Worm (Caenorhabditis elegans) whole organism, midembryonic: ENCODE data around the gene Y46H3C.5.

Experiments
- T22C8.4 ChIP-seq: fragments of 200-800 bp; sonication (Bioruptor generic); IDR thresholded peaks from 2 replicates; pipeline ENCODE4 v1.3.6; 2022; ENCODE audit warnings: missing genetic modification characterization, missing compliant biosample characterization
- cog-1 ChIP-seq: sonication (generic microtip); optimal IDR thresholded peaks from 2 replicates; lab custom pipeline; 2016; ENCODE audit warnings: missing genetic modification characterization, missing compliant biosample characterization
- flt-1 ChIP-seq: fragments of 200-800 bp; sonication (Bioruptor generic); IDR thresholded peaks from 2 replicates; pipeline ENCODE4 v1.3.6; 2022; ENCODE audit warnings: missing genetic modification characterization, missing compliant biosample characterization
- klf-2 ChIP-seq: fragments of 200-800 bp; sonication (Bioruptor generic); conservative IDR thresholded peaks from 2 replicates; pipeline ENCODE4 v1.3.6; 2022; ENCODE audit warnings: missing genetic modification reagents, missing genetic modification characterization, missing compliant biosample characterization
- med-1 ChIP-seq: sonication (generic microtip); optimal IDR thresholded peaks from 2 replicates; lab custom pipeline; 2017; ENCODE audit warnings: missing genetic modification characterization, mild to moderate bottlenecking, missing compliant biosample characterization, antibody characterized with exemption, missing genetic modification reagents; ENCODE audit not compliant: insufficient read depth
- ref-1 ChIP-seq: fragments of 200-800 bp; sonication (Bioruptor generic); conservative IDR thresholded peaks from 2 replicates; pipeline ENCODE4 v1.3.6; 2022; ENCODE audit warnings: missing genetic modification reagents, missing genetic modification characterization, missing compliant biosample characterization
- tab-1 ChIP-seq: fragments of 200-800 bp; sonication (Bioruptor generic); IDR thresholded peaks from 2 replicates; pipeline ENCODE4 v1.3.6; 2022; ENCODE audit warnings: missing genetic modification characterization, missing compliant biosample characterization
- ztf-23 ChIP-seq: fragments of 200-800 bp; sonication (Bioruptor generic); IDR thresholded peaks from 2 replicates; pipeline ENCODE4 v1.3.6; 2022; ENCODE audit warnings: missing genetic modification reagents, missing genetic modification characterization, missing compliant biosample characterization
- ztf-29 ChIP-seq: fragments of 200-800 bp; sonication (Bioruptor generic); IDR thresholded peaks from 2 replicates; pipeline ENCODE4 v1.3.6; 2022; ENCODE audit warnings: missing genetic modification reagents, missing genetic modification characterization, missing compliant biosample characterization

Y46H3C.5 gene

DNA sequence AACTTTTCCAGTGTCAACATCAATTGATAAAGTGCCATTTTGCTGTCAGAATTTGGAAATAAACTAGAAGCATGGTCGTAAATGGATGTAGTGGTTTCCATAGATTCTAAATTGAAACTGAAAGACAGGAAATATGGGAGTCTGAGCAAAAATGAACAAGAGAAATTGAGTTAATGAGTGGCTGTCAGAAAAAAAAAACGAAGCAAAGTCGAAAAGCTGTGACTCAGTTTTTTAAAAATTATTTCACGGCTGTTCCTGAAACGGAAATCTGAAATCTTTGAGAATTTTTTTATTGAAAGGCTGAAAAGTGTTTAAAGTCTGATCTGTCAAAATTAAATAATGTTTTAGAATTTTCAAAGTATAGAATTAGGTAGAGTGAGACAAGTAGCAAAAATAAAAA is 14.1 kb downstream of the Y46H3C.5 start, which contains the start of gene srw-98:
Gene srw-98 (minus strand): TSS at position 101 of the 400 bp plus-strand sequence.
- TF ChIP-seq ztf-29 (GFP tag; lab: Robert Waterston, UW) (no peak), ref-1 (no peak), med-1 (GFP tag; lab: Kevin White, UChicago) (no peak), cog-1 (no peak), klf-2 (GFP tag; lab: Robert Waterston, UW) (no peak), ztf-23 (no peak), T22C8.4 (GFP tag; lab: Robert Waterston, UW) (no peak), tab-1 (GFP tag; lab: Robert Waterston, UW) (no peak), flt-1 (GFP tag; lab: Robert Waterston, UW) (no peak)

DNA sequence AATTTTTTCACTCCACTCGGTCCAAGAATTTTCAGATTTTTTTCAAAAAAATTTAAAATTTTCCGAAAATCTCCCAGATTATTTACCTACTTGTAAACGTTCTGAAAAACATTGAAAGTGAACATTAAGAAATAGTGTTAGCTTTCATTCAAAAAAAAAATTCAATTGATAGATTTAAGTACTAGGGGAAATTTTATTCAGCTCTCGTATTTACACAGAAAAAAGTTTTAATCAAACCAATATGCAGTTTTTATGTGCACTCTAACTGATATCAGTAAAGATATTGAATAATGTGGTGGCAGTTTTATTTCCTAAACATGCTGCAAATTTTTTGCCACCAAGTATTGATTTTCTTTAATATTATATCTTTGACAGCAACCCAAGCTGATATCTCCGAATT is 24.1 kb downstream of the Y46H3C.5 start, which contains the start of gene irld-42:
Gene irld-42 (plus strand): TSS at position 301 of the 400 bp plus-strand sequence.
- TF ChIP-seq flt-1 (GFP tag; lab: Robert Waterston, UW) (no peak), ztf-29 (GFP tag; lab: Robert Waterston, UW) (no peak), ref-1 (no peak), cog-1 (no peak), klf-2 (GFP tag; lab: Robert Waterston, UW) (no peak), T22C8.4 (GFP tag; lab: Robert Waterston, UW) (no peak), tab-1 (GFP tag; lab: Robert Waterston, UW) (no peak), ztf-23 (no peak), med-1 (GFP tag; lab: Kevin White, UChicago) (no peak)

DNA sequence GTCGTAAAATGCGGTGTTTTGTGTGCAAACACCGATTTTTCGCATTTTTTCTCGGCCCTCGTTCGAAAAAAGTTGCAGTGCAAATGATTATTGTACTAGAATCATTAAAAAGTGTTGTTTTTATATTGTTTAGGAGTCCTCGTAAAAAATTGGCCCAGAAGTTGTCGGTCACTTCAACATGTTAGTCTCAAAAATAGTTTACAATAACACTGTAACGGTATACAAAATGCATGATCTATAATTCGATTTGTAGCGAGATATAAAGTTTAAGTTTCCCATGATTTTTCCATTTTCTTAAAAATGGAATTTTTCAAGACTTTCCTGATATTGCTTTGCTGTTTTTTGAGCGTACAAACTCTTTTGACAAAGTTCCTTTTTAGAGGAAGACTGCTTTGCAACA is 25.4 kb downstream of the Y46H3C.5 start, which contains the start of gene K04F1.8:
Gene K04F1.8 (plus strand): TSS at position 301 of the 400 bp plus-strand sequence.
- TF ChIP-seq ztf-29 (GFP tag; lab: Robert Waterston, UW), result no peak
- TF ChIP-seq flt-1 (GFP tag; lab: Robert Waterston, UW), result no peak
- no peak for TF ChIP-seq klf-2 (GFP tag; lab: Robert Waterston, UW)
- no peak for TF ChIP-seq med-1 (GFP tag; lab: Kevin White, UChicago)

DNA sequence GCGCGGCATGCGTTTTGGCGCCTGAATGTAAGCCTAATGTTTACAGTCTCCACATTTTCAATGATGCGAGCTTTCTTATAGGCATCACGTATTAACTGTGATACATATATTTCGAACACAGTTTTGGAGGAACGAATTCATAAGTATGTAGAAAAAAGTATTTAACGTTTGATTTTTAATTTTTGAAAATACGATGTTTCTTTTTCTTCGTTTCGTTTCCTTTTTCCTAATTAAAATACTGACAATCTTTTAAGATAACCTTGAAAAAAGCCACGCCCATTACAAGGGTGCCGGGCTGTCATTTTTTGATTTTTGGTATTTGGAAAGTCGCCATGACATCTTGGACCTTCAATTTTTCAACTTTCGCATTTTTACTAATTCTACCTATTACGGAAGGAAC is 27.4 kb downstream of the Y46H3C.5 start, which contains the start of gene K04F1.9:
Gene K04F1.9 (plus strand): TSS at position 301 of the 400 bp plus-strand sequence.
- TF ChIP-seq cog-1, result no peak
- no peak for TF ChIP-seq ref-1
- no peak for TF ChIP-seq med-1 (GFP tag; lab: Kevin White, UChicago)
- TF ChIP-seq tab-1 (GFP tag; lab: Robert Waterston, UW), result no peak
- no peak for TF ChIP-seq ztf-29 (GFP tag; lab: Robert Waterston, UW)
- TF ChIP-seq T22C8.4 (GFP tag; lab: Robert Waterston, UW), result no peak
- no peak for TF ChIP-seq klf-2 (GFP tag; lab: Robert Waterston, UW)
- no peak for TF ChIP-seq flt-1 (GFP tag; lab: Robert Waterston, UW)
- no peak for TF ChIP-seq ztf-23

DNA sequence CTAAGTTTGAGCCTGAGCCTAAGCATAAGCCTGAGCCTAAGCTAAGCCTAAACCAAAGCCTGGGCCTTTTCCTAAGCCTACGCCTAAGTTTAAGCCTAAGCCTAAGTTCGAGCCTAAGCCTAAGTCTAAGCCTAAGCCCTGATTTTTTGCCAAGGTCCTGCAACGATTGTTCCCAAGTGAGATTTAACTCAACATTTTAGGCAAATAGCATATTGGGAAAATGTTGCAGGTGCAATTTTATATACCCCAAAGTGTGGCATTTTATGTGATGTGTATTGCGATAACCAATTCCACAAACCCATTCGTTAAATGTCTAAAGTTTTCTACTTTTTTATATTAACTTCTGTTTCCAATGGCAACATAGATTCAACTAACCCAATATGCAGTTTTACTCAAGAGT is 30.0 kb downstream of the Y46H3C.5 start, which contains the start of gene irld-40:
Gene irld-40 (plus strand): TSS at position 301 of the 400 bp plus-strand sequence.
- TF ChIP-seq ztf-29 (GFP tag; lab: Robert Waterston, UW) (no peak), tab-1 (GFP tag; lab: Robert Waterston, UW) (no peak), flt-1 (GFP tag; lab: Robert Waterston, UW) (no peak), cog-1 (no peak), T22C8.4 (GFP tag; lab: Robert Waterston, UW) (no peak), ztf-23 (no peak), med-1 (GFP tag; lab: Kevin White, UChicago) (no peak), ref-1 (no peak), klf-2 (GFP tag; lab: Robert Waterston, UW) (no peak)

DNA sequence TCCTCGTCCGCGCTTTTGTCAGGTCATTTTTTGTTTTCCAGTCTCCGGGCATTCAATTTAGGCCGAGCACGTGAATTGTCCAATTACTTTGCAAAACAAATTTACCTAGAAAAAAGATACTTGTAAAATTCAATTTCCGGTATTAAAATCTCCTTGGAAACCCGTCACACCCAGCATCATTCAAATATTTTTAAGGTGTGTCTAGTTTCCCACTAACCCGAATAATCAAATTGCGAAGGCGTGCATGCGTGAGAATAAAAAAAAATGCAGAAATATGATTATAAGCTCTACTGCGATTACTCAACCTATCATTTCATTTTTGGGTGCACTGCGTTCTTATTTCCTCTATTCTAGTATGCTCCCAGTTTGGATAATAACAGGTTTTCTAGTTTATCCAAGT is 37.5 kb downstream of the Y46H3C.5 start, which contains the start of gene irld-11:
Gene irld-11 (plus strand): TSS at position 301 of the 400 bp plus-strand sequence.
- TF ChIP-seq cog-1 (no peak), ref-1 (no peak), ztf-29 (GFP tag; lab: Robert Waterston, UW) (no peak), klf-2 (GFP tag; lab: Robert Waterston, UW) (no peak), med-1 (GFP tag; lab: Kevin White, UChicago) (no peak), tab-1 (GFP tag; lab: Robert Waterston, UW) (no peak)

DNA sequence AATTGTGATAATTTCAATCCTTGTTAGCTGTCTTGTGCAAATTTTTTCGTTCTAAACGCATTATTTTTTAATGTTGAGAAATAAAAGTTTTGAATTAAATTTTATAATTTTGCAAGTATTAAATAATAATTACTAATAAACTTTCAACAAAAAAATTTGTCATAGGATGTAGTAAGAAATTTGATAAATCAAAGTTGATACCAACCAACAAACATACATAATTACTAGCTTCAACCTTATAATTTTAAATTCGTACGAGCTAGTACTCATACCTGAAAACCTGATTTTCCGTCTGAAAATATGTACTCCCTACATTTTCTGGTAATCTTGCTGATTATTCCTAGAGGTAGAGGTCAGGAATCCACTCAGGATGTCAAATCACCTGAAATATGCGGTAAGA is 41.2 kb downstream of the Y46H3C.5 start, which contains the start of gene irld-44:
Gene irld-44 (plus strand): TSS at position 301 of the 400 bp plus-strand sequence.
- TF ChIP-seq med-1 (GFP tag; lab: Kevin White, UChicago), result no peak
- TF ChIP-seq T22C8.4 (GFP tag; lab: Robert Waterston, UW), result no peak
- no peak for TF ChIP-seq ztf-29 (GFP tag; lab: Robert Waterston, UW)
- no peak for TF ChIP-seq ref-1
- TF ChIP-seq cog-1, result no peak
- TF ChIP-seq tab-1 (GFP tag; lab: Robert Waterston, UW), result no peak
- TF ChIP-seq flt-1 (GFP tag; lab: Robert Waterston, UW), result no peak
- TF ChIP-seq klf-2 (GFP tag; lab: Robert Waterston, UW), result no peak
- TF ChIP-seq ztf-23, result no peak

DNA sequence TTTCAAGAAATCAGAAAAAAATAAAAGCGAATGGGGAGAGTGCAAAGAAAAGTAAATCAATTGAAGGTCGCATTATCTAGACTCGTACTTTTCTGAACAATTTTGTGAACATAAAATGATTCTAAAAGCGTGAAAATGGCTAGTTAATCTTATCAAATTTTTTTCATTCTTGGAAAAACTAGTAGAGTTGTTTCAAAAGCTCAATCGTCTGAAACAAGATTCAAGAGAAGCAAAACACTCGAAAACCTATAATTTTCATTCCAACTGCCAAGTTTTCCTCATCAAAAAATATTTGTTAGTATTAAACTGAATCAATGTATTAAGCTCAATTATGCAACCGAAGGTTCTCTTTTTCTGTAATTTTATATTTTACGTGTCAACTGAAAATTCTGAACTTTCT is 44.3 kb downstream of the Y46H3C.5 start, which contains the start of gene irld-45:
Gene irld-45 (plus strand): TSS at position 301 of the 400 bp plus-strand sequence.
- TF ChIP-seq T22C8.4 (GFP tag; lab: Robert Waterston, UW), result no peak
- no peak for TF ChIP-seq med-1 (GFP tag; lab: Kevin White, UChicago)
- TF ChIP-seq klf-2 (GFP tag; lab: Robert Waterston, UW), result no peak
- TF ChIP-seq ref-1, result no peak

DNA sequence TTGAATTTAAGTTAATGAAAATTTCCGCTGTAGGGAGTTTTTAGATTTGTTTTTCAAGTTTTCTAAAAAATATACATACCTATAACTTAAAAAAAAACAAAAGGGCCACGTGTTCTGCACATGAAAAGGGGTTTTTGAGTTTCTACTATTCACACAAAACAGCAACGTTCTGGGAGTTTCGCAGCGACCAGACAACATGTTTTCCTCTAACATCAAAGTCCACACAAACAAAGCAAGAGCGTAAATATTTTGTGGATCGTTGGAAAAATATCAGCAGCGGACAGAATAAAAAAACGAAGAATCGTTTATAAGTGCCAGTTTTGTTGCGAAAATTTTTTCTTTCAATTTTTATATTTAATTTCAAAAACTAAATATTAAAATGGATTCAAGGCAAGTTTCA is 48.4 kb downstream of the Y46H3C.5 start, which contains the start of gene alh-2:
Gene alh-2 (plus strand): TSS at position 284 of the 400 bp plus-strand sequence.
- no peak for TF ChIP-seq ztf-23
- no peak for TF ChIP-seq ref-1
- TF ChIP-seq cog-1, result no peak
- TF ChIP-seq ztf-29 (GFP tag; lab: Robert Waterston, UW), result no peak
- TF ChIP-seq flt-1 (GFP tag; lab: Robert Waterston, UW), result no peak
- no peak for TF ChIP-seq med-1 (GFP tag; lab: Kevin White, UChicago)
- TF ChIP-seq tab-1 (GFP tag; lab: Robert Waterston, UW), result no peak
- TF ChIP-seq klf-2 (GFP tag; lab: Robert Waterston, UW), result no peak
